Worm (Caenorhabditis elegans) whole organism, mixed stage, embryonic: ENCODE data around the gene dct-6.

Experiments
- mep-1 ChIP-seq: fragments of 150-350 bp; optimal IDR thresholded peaks from 2 replicates; lab custom pipeline; 2017; ENCODE audit warnings: missing biosample characterization, missing genetic modification reagents, missing genetic modification characterization, inconsistent platforms
- nhr-2 ChIP-seq: fragments of 150-350 bp; optimal IDR thresholded peaks from 2 replicates; lab custom pipeline; 2014; ENCODE audit warnings: missing biosample characterization, missing genetic modification characterization
- nhr-237 ChIP-seq: fragments of 150-350 bp; optimal IDR thresholded peaks from 2 replicates; lab custom pipeline; 2014; ENCODE audit warnings: missing biosample characterization, missing genetic modification characterization

The dct-6 gene

ce11 chrIII:6019512-6020209, 53.4 kb downstream of the dct-6 start, which contains the start of the genes npp-10 and cyk-3:
npp-10 (minus strand) TSS chrIII:6019562.
cyk-3 (plus strand) TSS chrIII:6020159.
- TF ChIP-seq nhr-2 (peak; percentile 70), mep-1 (tag; lab: Kevin White, UChicago) (peak; percentile 72), nhr-237 (tag; lab: Kevin White, UChicago) (no peak)
- TF ChIP-seq, all 35 proteins: peak for 2
